Worm (Caenorhabditis elegans) whole organism, early embryonic: Measurements from ENCODE around the gene col-109.
"Not testable (repeated sequence)": the region's sequence is repeated elsewhere in the genome, so short reads cannot be mapped to it uniquely, and the experiment has no call there.

ENCODE experiments used
- aly-1 ChIP-seq: sonication (generic microtip); optimal IDR thresholded peaks from 2 replicates; lab custom pipeline; 2016; ENCODE audit warnings: missing genetic modification characterization, missing compliant biosample characterization
- ama-1 ChIP-seq: fragments of 150-350 bp; optimal IDR thresholded peaks from 2 replicates; lab custom pipeline; 2014
- ceh-13 ChIP-seq: fragments of 200-800 bp; sonication (Bioruptor generic); optimal IDR thresholded peaks from 2 replicates; lab custom pipeline; 2018; ENCODE audit warnings: mild to moderate bottlenecking, missing genetic modification characterization, missing compliant biosample characterization
- flt-1 ChIP-seq: fragments of 200-800 bp; sonication (Bioruptor generic); IDR thresholded peaks from 2 replicates; pipeline ENCODE4 v1.3.6; 2022; ENCODE audit warnings: missing genetic modification characterization, missing compliant biosample characterization
- hmbx-1 ChIP-seq: sonication (generic microtip); optimal IDR thresholded peaks from 2 replicates; lab custom pipeline; 2016; ENCODE audit warnings: mild to moderate bottlenecking, missing genetic modification characterization, missing compliant biosample characterization
- hmg-4 ChIP-seq: fragments of 200-800 bp; sonication (Bioruptor generic); optimal IDR thresholded peaks from 2 replicates; lab custom pipeline; 2018; ENCODE audit warnings: mild to moderate bottlenecking, missing genetic modification characterization, missing compliant biosample characterization
- pes-1 ChIP-seq: fragments of 200-800 bp; sonication (Bioruptor generic); IDR thresholded peaks from 2 replicates; pipeline ENCODE4 v1.3.6; 2022; ENCODE audit warnings: missing genetic modification reagents, missing genetic modification characterization, missing compliant biosample characterization
- scrt-1 ChIP-seq: fragments of 200-800 bp; sonication (Bioruptor generic); IDR thresholded peaks from 2 replicates; pipeline ENCODE4 v1.3.6; 2022; ENCODE audit warnings: missing genetic modification characterization, missing compliant biosample characterization
- tbx-11 ChIP-seq: fragments of 200-800 bp; sonication (Bioruptor generic); IDR thresholded peaks from 2 replicates; pipeline ENCODE4 v1.3.6; 2022; ENCODE audit warnings: missing genetic modification characterization, missing compliant biosample characterization

DNA sequence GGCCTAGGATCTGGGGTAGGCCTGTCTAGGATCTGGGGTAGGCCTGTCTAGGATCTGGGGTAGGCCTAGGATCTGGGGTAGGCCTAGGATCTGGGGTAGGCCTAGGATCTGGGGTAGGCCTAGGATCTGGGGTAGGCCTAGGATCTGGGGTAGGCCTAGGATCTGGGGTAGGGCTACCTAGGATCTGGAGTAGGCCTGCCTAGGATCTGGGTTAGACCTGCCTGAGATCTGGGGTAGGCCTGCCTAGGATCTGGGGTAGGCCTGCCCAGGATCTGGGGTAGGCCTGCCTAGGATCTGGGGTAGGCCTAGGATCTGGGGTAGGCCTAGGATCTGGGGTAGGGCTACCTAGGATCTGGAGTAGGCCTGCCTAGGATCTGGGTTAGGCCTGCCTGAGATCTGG, 11.1 kb upstream of the col-109 start:
- not testable (repeated sequence) for TF ChIP-seq hmbx-1 (tag; lab: Kevin White, UChicago); ceh-13 (GFP tag; lab: Kevin White, UChicago); hmg-4; ama-1 (lab: Kevin White, UChicago); aly-1 (tag; lab: Kevin White, UChicago)
- TF ChIP-seq pes-1 (GFP tag; lab: Robert Waterston, UW) (peak; percentile 93), scrt-1 (GFP tag; lab: Robert Waterston, UW) (peak; percentile 99), flt-1 (peak; percentile 94), tbx-11 (GFP tag; lab: Robert Waterston, UW) (peak; percentile 93)
